Fruit fly (Drosophila melanogaster) whole organism, embryonic: ENCODE data around the gene CG4313.
A peak's percentile ranks its signal among the peaks of the same experiment; 100 is the strongest.

Experiments used
- Atf6 ChIP-seq: fragments of 200-800 bp; sonication (Bioruptor generic); IDR thresholded peaks from 2 replicates; pipeline ENCODE4 v1.3.6; 2022; ENCODE audit warnings: missing biosample characterization, missing genetic modification characterization
- CG10959 ChIP-seq: fragments of 200-800 bp; sonication (Bioruptor generic); IDR thresholded peaks from 2 replicates; pipeline ENCODE4 v1.3.6; 2022; ENCODE audit warnings: missing biosample characterization, missing genetic modification characterization
- CG13287 ChIP-seq: fragments of 200-800 bp; sonication (Bioruptor generic); IDR thresholded peaks from 2 replicates; pipeline ENCODE4 v1.3.6; 2022; ENCODE audit warnings: missing biosample characterization, missing genetic modification characterization; ENCODE audit not compliant: partially characterized antibody
- CG1529 ChIP-seq: fragments of 200-800 bp; sonication (Bioruptor generic); optimal IDR thresholded peaks from 3 replicates; lab custom pipeline; 2018; ENCODE audit warnings: missing biosample characterization, missing genetic modification characterization
- CG17359 ChIP-seq: fragments of 200-800 bp; sonication (Bioruptor generic); optimal IDR thresholded peaks from 3 replicates; lab custom pipeline; 2018; ENCODE audit warnings: missing biosample characterization, mild to moderate bottlenecking, missing genetic modification characterization, moderate library complexity
- CG2678 ChIP-seq: fragments of 200-800 bp; sonication (Bioruptor generic); optimal IDR thresholded peaks from 3 replicates; lab custom pipeline; 2019; ENCODE audit warnings: missing biosample characterization, mild to moderate bottlenecking, missing genetic modification characterization, moderate library complexity
- CG30431 ChIP-seq: fragments of 200-800 bp; sonication (Bioruptor generic); optimal IDR thresholded peaks from 2 replicates; lab custom pipeline; 2017; ENCODE audit warnings: missing biosample characterization, missing genetic modification characterization
- CG31441 ChIP-seq: fragments of 200-800 bp; sonication (Bioruptor generic); IDR thresholded peaks from 2 replicates; pipeline ENCODE4 v1.3.6; 2022; ENCODE audit warnings: missing biosample characterization, missing genetic modification characterization
- CG32532 ChIP-seq: fragments of 200-800 bp; sonication (Bioruptor generic); IDR thresholded peaks from 2 replicates; pipeline ENCODE4 v1.3.6; 2022; ENCODE audit warnings: missing biosample characterization, missing genetic modification characterization
- CG34224 ChIP-seq: fragments of 200-800 bp; sonication (Bioruptor generic); IDR thresholded peaks from 3 replicates; pipeline ENCODE4 v1.3.6; 2022; ENCODE audit warnings: missing biosample characterization, missing genetic modification characterization; ENCODE audit not compliant: partially characterized antibody
- CG34376 ChIP-seq: fragments of 200-800 bp; sonication (Bioruptor generic); optimal IDR thresholded peaks from 2 replicates; lab custom pipeline; 2018; ENCODE audit warnings: missing biosample characterization, mild to moderate bottlenecking, missing genetic modification characterization
- CG5180 ChIP-seq: fragments of 200-800 bp; sonication (Bioruptor generic); optimal IDR thresholded peaks from 3 replicates; lab custom pipeline; 2017; ENCODE audit warnings: missing biosample characterization, missing genetic modification characterization, mild to moderate bottlenecking, moderate library complexity, missing genetic modification reagents
- CG6254 ChIP-seq: fragments of 200-800 bp; sonication (Bioruptor generic); optimal IDR thresholded peaks from 3 replicates; lab custom pipeline; 2017; ENCODE audit warnings: mild to moderate bottlenecking, missing biosample characterization, missing genetic modification reagents, missing genetic modification characterization
- CG7271 ChIP-seq: fragments of 200-800 bp; sonication (Bioruptor generic); optimal IDR thresholded peaks from 2 replicates; lab custom pipeline; 2018; ENCODE audit warnings: missing biosample characterization, mild to moderate bottlenecking, missing genetic modification characterization, moderate library complexity
- CG8281 ChIP-seq: fragments of 200-800 bp; sonication (Bioruptor generic); optimal IDR thresholded peaks from 2 replicates; lab custom pipeline; 2018; ENCODE audit warnings: missing biosample characterization, mild to moderate bottlenecking, missing genetic modification characterization, moderate library complexity
- CG8765 ChIP-seq: fragments of 200-800 bp; sonication (Bioruptor generic); IDR thresholded peaks from 2 replicates; pipeline ENCODE4 v1.3.6; 2022; ENCODE audit warnings: missing biosample characterization, missing genetic modification characterization
- CG8944 ChIP-seq: fragments of 200-800 bp; sonication (Bioruptor generic); optimal IDR thresholded peaks from 3 replicates; lab custom pipeline; 2016; ENCODE audit warnings: missing biosample characterization, missing genetic modification characterization
- CG9215 ChIP-seq: fragments of 200-800 bp; sonication (Bioruptor generic); IDR thresholded peaks from 2 replicates; pipeline ENCODE4 v1.3.6; 2022; ENCODE audit warnings: missing biosample characterization, missing genetic modification characterization
- CG9797 ChIP-seq: fragments of 200-800 bp; sonication (Bioruptor generic); optimal IDR thresholded peaks from 3 replicates; lab custom pipeline; 2018; ENCODE audit warnings: missing biosample characterization, mild to moderate bottlenecking, missing genetic modification characterization
- D19A ChIP-seq: fragments of 200-800 bp; optimal IDR thresholded peaks from 3 replicates; lab custom pipeline; 2019; ENCODE audit warnings: missing biosample characterization, mild to moderate bottlenecking, missing genetic modification characterization, moderate library complexity
- Fer1 ChIP-seq: fragments of 200-800 bp; sonication (Bioruptor generic); optimal IDR thresholded peaks from 2 replicates; lab custom pipeline; 2017; ENCODE audit warnings: missing biosample characterization, mild to moderate bottlenecking, missing genetic modification characterization
- H2.0 ChIP-seq: fragments of 200-800 bp; sonication (Bioruptor generic); IDR thresholded peaks from 2 replicates; pipeline ENCODE4 v1.3.6; 2022; ENCODE audit warnings: missing biosample characterization, missing genetic modification characterization
- HLH3B ChIP-seq: fragments of 200-800 bp; sonication (Bioruptor generic); IDR thresholded peaks from 2 replicates; pipeline ENCODE4 v1.3.6; 2022; ENCODE audit warnings: missing biosample characterization, missing genetic modification characterization
- HLH4C ChIP-seq: fragments of 200-800 bp; sonication (Bioruptor generic); IDR thresholded peaks from 3 replicates; pipeline ENCODE4 v1.3.6; 2022; ENCODE audit warnings: missing biosample characterization, missing genetic modification characterization; ENCODE audit not compliant: partially characterized antibody
- Hr39 ChIP-seq: fragments of >200 bp; optimal IDR thresholded peaks from 2 replicates; lab custom pipeline; 2017
- Oli ChIP-seq: fragments of 200-800 bp; sonication (Bioruptor generic); optimal IDR thresholded peaks from 2 replicates; lab custom pipeline; 2018; ENCODE audit warnings: missing biosample characterization, mild to moderate bottlenecking, missing genetic modification characterization, moderate library complexity
- PHDP ChIP-seq: fragments of 200-800 bp; sonication (Bioruptor generic); optimal IDR thresholded peaks from 3 replicates; lab custom pipeline; 2018; ENCODE audit warnings: missing biosample characterization, mild to moderate bottlenecking, missing genetic modification characterization, moderate library complexity
- Side ChIP-seq: fragments of 200-800 bp; sonication (Bioruptor generic); optimal IDR thresholded peaks from 2 replicates; lab custom pipeline; 2016; ENCODE audit warnings: missing biosample characterization, missing genetic modification characterization
- ase ChIP-seq: fragments of 200-800 bp; sonication (Bioruptor generic); IDR thresholded peaks from 3 replicates; pipeline ENCODE4 v1.3.6; 2022; ENCODE audit warnings: missing biosample characterization, missing genetic modification characterization
- ash1 ChIP-seq: fragments of 200-800 bp; sonication (Bioruptor generic); optimal IDR thresholded peaks from 2 replicates; lab custom pipeline; 2018; ENCODE audit warnings: missing biosample characterization, mild to moderate bottlenecking, missing genetic modification characterization
- corto ChIP-seq: fragments of 200-800 bp; sonication (Bioruptor generic); optimal IDR thresholded peaks from 2 replicates; lab custom pipeline; 2016; ENCODE audit warnings: missing biosample characterization, mild to moderate bottlenecking, missing genetic modification characterization, moderate library complexity
- crc ChIP-seq: fragments of 200-800 bp; sonication (Bioruptor generic); optimal IDR thresholded peaks from 2 replicates; lab custom pipeline; 2016; ENCODE audit warnings: missing biosample characterization, missing genetic modification characterization
- cwo ChIP-seq: fragments of 200-800 bp; sonication (Bioruptor generic); optimal IDR thresholded peaks from 3 replicates; lab custom pipeline; 2017; ENCODE audit warnings: missing biosample characterization, missing genetic modification characterization, mild to moderate bottlenecking, moderate library complexity, missing genetic modification reagents
- eve ChIP-seq, 2 experiments: fragments of >200 bp; optimal IDR thresholded peaks; 2 replicates each; lab custom pipeline; 2017; ENCODE audit warnings: missing biosample characterization in 2 of 2, missing genetic modification characterization in 2 of 2
- gem ChIP-seq: fragments of 200-800 bp; sonication (Bioruptor generic); optimal IDR thresholded peaks from 2 replicates; lab custom pipeline; 2019; ENCODE audit warnings: missing biosample characterization, mild to moderate bottlenecking, missing genetic modification characterization, moderate library complexity
- hb ChIP-seq: fragments of 200-800 bp; sonication (Bioruptor generic); IDR thresholded peaks from 3 replicates; pipeline ENCODE4 v1.3.6; 2022; ENCODE audit warnings: missing biosample characterization, missing genetic modification characterization; ENCODE audit not compliant: partially characterized antibody
- jing ChIP-seq: fragments of 200-800 bp; sonication (Bioruptor generic); optimal IDR thresholded peaks from 2 replicates; lab custom pipeline; 2018; ENCODE audit warnings: missing biosample characterization, mild to moderate bottlenecking, missing genetic modification characterization
- knrl ChIP-seq: fragments of 200-800 bp; sonication (Bioruptor generic); IDR thresholded peaks from 3 replicates; pipeline ENCODE4 v1.3.6; 2022; ENCODE audit warnings: missing biosample characterization, missing genetic modification characterization; ENCODE audit not compliant: partially characterized antibody
- luna ChIP-seq: fragments of 200-800 bp; sonication (Bioruptor generic); optimal IDR thresholded peaks from 2 replicates; lab custom pipeline; 2016; ENCODE audit warnings: missing biosample characterization, missing genetic modification characterization
- oc ChIP-seq: fragments of 200-800 bp; sonication (Bioruptor generic); optimal IDR thresholded peaks from 2 replicates; lab custom pipeline; 2018; ENCODE audit warnings: missing biosample characterization, mild to moderate bottlenecking, missing genetic modification characterization, moderate library complexity
- onecut ChIP-seq: fragments of 200-800 bp; sonication (Bioruptor generic); IDR thresholded peaks from 2 replicates; pipeline ENCODE4 v1.3.6; 2022; ENCODE audit warnings: missing biosample characterization, missing genetic modification characterization
- prd ChIP-seq, 3 experiments: fragments of >200 bp in 2 of 3; fragments of 200-800 bp in 1 of 3; sonication (Bioruptor generic) in 1 of 3; optimal IDR thresholded peaks in 2 of 3; IDR thresholded peaks in 1 of 3; 2 replicates in 2 of 3; 3 replicates in 1 of 3; pipeline versions ENCODE4 v1.3.6 to Lab custom; 2017 to 2022; ENCODE audit warnings: missing biosample characterization in 1 of 3, missing genetic modification characterization in 1 of 3
- psq ChIP-seq: fragments of 200-800 bp; sonication (Bioruptor generic); optimal IDR thresholded peaks from 2 replicates; lab custom pipeline; 2017; ENCODE audit warnings: missing biosample characterization, missing genetic modification characterization
- seq ChIP-seq: fragments of 200-800 bp; sonication (Bioruptor generic); IDR thresholded peaks from 2 replicates; pipeline ENCODE4 v1.3.6; 2022; ENCODE audit warnings: missing biosample characterization, missing genetic modification characterization
- shn ChIP-seq: fragments of 200-800 bp; sonication (Bioruptor generic); optimal IDR thresholded peaks from 3 replicates; lab custom pipeline; 2016; ENCODE audit warnings: missing biosample characterization, missing genetic modification characterization
- slou ChIP-seq: fragments of 200-800 bp; sonication (Bioruptor generic); optimal IDR thresholded peaks from 3 replicates; lab custom pipeline; 2016; ENCODE audit warnings: missing biosample characterization, missing genetic modification characterization
- tin ChIP-seq: fragments of 200-800 bp; sonication (Bioruptor generic); optimal IDR thresholded peaks from 3 replicates; lab custom pipeline; 2016; ENCODE audit warnings: missing biosample characterization, missing genetic modification characterization
- zf30C ChIP-seq: fragments of 200-800 bp; sonication (Bioruptor generic); optimal IDR thresholded peaks from 3 replicates; lab custom pipeline; 2018; ENCODE audit warnings: missing biosample characterization, mild to moderate bottlenecking, missing genetic modification characterization

Gene CG4313

dm6 chrX:2036383-2036782 is 5.3 kb upstream of the CG4313 start (continued):
- no peak for TF ChIP-seq tin (GFP tag; lab: Kevin White, UChicago)
- TF ChIP-seq crc (GFP tag; lab: Kevin White, UChicago): no peak
- TF ChIP-seq Fer1: no peak
- no peak for TF ChIP-seq CG8281 (tag; lab: Kevin White, UChicago)
- TF ChIP-seq knrl (GFP tag; lab: Robert Waterston, UW): 0 out of 3 replicates have a peak, but pooled peaks have one; percentile 25
- peak; percentile 7; the same call in 1 of the 2 replicates for TF ChIP-seq CG13287 (GFP tag; lab: Robert Waterston, UW)
- peak; percentile 14 for TF ChIP-seq cwo (GFP tag; lab: Kevin White, UChicago)
- TF ChIP-seq hb: no peak
- no peak for TF ChIP-seq HLH3B (GFP tag; lab: Robert Waterston, UW)
- peak; percentile 74 for TF ChIP-seq CG5180 (GFP tag; lab: Kevin White, UChicago)

- no peak for TF ChIP-seq jing (GFP tag; lab: Kevin White, UChicago)
- no peak for TF ChIP-seq ash1 (GFP tag; lab: Kevin White, UChicago)
- TF ChIP-seq CG2678: peak; percentile 42
- no peak for TF ChIP-seq oc (tag; lab: Kevin White, UChicago)
- TF ChIP-seq ase (GFP tag; lab: Robert Waterston, UW): no peak
- no peak for TF ChIP-seq prd (optimal IDR thresholded peaks at IDR 0.05; lab: Kevin White, UChicago)
- TF ChIP-seq prd (GFP tag; IDR thresholded peaks at IDR 0.05; lab: Robert Waterston, UW): no peak
- TF ChIP-seq Atf6 (GFP tag; lab: Robert Waterston, UW): no peak
- peak; percentile 17 for TF ChIP-seq CG17359 (tag; lab: Kevin White, UChicago)
- TF ChIP-seq corto: no peak
- TF ChIP-seq D19A (tag; lab: Kevin White, UChicago): peak; percentile 5
- no peak for TF ChIP-seq CG31441 (GFP tag; lab: Robert Waterston, UW)
- TF ChIP-seq CG34376 (GFP tag; lab: Kevin White, UChicago): no peak
- TF ChIP-seq Side (GFP tag; lab: Kevin White, UChicago): no peak
- no peak for TF ChIP-seq CG34224 (GFP tag; lab: Robert Waterston, UW)
- no peak for TF ChIP-seq eve (GFP tag; optimal IDR thresholded peaks at IDR 0.05; lab: Kevin White, UChicago)
- peak; percentile 19 for TF ChIP-seq CG30431 (GFP tag; lab: Kevin White, UChicago)
- TF ChIP-seq zf30C (GFP tag; lab: Kevin White, UChicago): no peak
- TF ChIP-seq CG8765 (GFP tag; lab: Robert Waterston, UW): no peak
- peak; percentile 86 for TF ChIP-seq CG6254 (GFP tag; lab: Kevin White, UChicago)
- TF ChIP-seq CG1529: peak; percentile 4
- TF ChIP-seq PHDP (tag; lab: Kevin White, UChicago): no peak
- no peak for TF ChIP-seq CG8944 (GFP tag; lab: Kevin White, UChicago)
- peak; percentile 44 for TF ChIP-seq gem (tag; lab: Kevin White, UChicago)
- no peak for TF ChIP-seq onecut (GFP tag; lab: Robert Waterston, UW)
- TF ChIP-seq CG9797: no peak
- TF ChIP-seq psq (GFP tag; lab: Kevin White, UChicago): no peak
- TF ChIP-seq CG32532 (GFP tag; lab: Robert Waterston, UW): peak; percentile 19; the same call in 1 of the 2 replicates
- 0 out of 2 replicates have a peak, but pooled peaks have one; percentile 25 for TF ChIP-seq seq (GFP tag; lab: Robert Waterston, UW)
- TF ChIP-seq CG9215 (GFP tag; lab: Robert Waterston, UW): peak; percentile 28; the same call in 1 of the 2 replicates
- TF ChIP-seq CG7271: no peak
- no peak for TF ChIP-seq H2.0 (GFP tag; lab: Robert Waterston, UW)
- no peak for TF ChIP-seq Hr39
- no peak for TF ChIP-seq luna (GFP tag; lab: Kevin White, UChicago)
- TF ChIP-seq CG10959 (GFP tag; lab: Robert Waterston, UW): no peak
- TF ChIP-seq shn: peak; percentile 17
- TF ChIP-seq Oli: no peak
- TF ChIP-seq slou (GFP tag; lab: Kevin White, UChicago): no peak
- no peak for TF ChIP-seq HLH4C (GFP tag; lab: Robert Waterston, UW)
Measured at dm6 chrX:2036800-2037488, 4.7 kb upstream of the CG4313 start.
